Worm (Caenorhabditis elegans) whole organism, L4 larva: ENCODE measurements around the gene tnc-2.

Experiments
- F26F4.8 ChIP-seq: fragments of 200-800 bp; sonication (Bioruptor generic); conservative IDR thresholded peaks from 2 replicates; pipeline ENCODE4 v1.3.6; 2022; ENCODE audit warnings: missing genetic modification characterization, missing compliant biosample characterization
- T20F7.1 ChIP-seq: fragments of 200-800 bp; sonication (Bioruptor generic); optimal IDR thresholded peaks from 2 replicates; lab custom pipeline; 2018; ENCODE audit warnings: mild to moderate bottlenecking, missing genetic modification characterization, missing compliant biosample characterization
- T26A8.4 ChIP-seq: fragments of 200-800 bp; sonication (Bioruptor generic); IDR thresholded peaks from 2 replicates; pipeline ENCODE4 v1.3.6; 2022; ENCODE audit warnings: missing genetic modification characterization, missing compliant biosample characterization
- Y105C5A.15 ChIP-seq: fragments of 200-800 bp; sonication (Bioruptor generic); IDR thresholded peaks from 2 replicates; pipeline ENCODE4 v1.3.6; 2022; ENCODE audit warnings: missing genetic modification characterization, missing compliant biosample characterization
- Y48G9A.11 ChIP-seq: fragments of 200-800 bp; sonication (Bioruptor generic); IDR thresholded peaks from 2 replicates; pipeline ENCODE4 v1.3.6; 2022; ENCODE audit warnings: missing genetic modification reagents, missing genetic modification characterization, missing compliant biosample characterization
- Y75B8A.6 ChIP-seq: fragments of 200-800 bp; sonication (Bioruptor generic); IDR thresholded peaks from 2 replicates; pipeline ENCODE4 v1.3.6; 2022; ENCODE audit warnings: missing genetic modification reagents, missing genetic modification characterization, missing compliant biosample characterization
- ZK337.2 ChIP-seq: fragments of 200-800 bp; sonication (Bioruptor generic); IDR thresholded peaks from 2 replicates; pipeline ENCODE4 v1.3.6; 2022; ENCODE audit warnings: missing genetic modification reagents, missing genetic modification characterization, missing compliant biosample characterization
- aly-2 ChIP-seq: sonication (generic microtip); optimal IDR thresholded peaks from 2 replicates; lab custom pipeline; 2018; ENCODE audit warnings: missing biosample characterization, missing genetic modification characterization
- ama-1 ChIP-seq: fragments of 150-350 bp; optimal IDR thresholded peaks from 2 replicates; lab custom pipeline; 2014; ENCODE audit warnings: inconsistent platforms, mixed read lengths
- arid-1 ChIP-seq: fragments of 200-800 bp; sonication (Bioruptor generic); conservative IDR thresholded peaks from 2 replicates; pipeline ENCODE4 v1.3.6; 2022; ENCODE audit warnings: missing genetic modification reagents, missing genetic modification characterization, missing compliant biosample characterization
- attf-4 ChIP-seq: sonication (generic microtip); optimal IDR thresholded peaks from 3 replicates; lab custom pipeline; 2017; ENCODE audit warnings: missing biosample characterization, missing genetic modification characterization
- ceh-28 ChIP-seq: fragments of 150-350 bp; optimal IDR thresholded peaks from 2 replicates; lab custom pipeline; 2014; ENCODE audit warnings: missing biosample characterization, missing genetic modification reagents, missing genetic modification characterization
- ceh-32 ChIP-seq: sonication (generic microtip); optimal IDR thresholded peaks from 2 replicates; lab custom pipeline; 2016; ENCODE audit warnings: mild to moderate bottlenecking, missing genetic modification characterization, missing compliant biosample characterization; ENCODE audit not compliant: poor library complexity
- ceh-44 ChIP-seq: fragments of 200-800 bp; sonication (Bioruptor generic); IDR thresholded peaks from 2 replicates; pipeline ENCODE4 v1.3.6; 2022; ENCODE audit warnings: missing genetic modification reagents, missing genetic modification characterization, missing compliant biosample characterization
- daf-12 ChIP-seq: fragments of 150-350 bp; optimal IDR thresholded peaks from 2 replicates; lab custom pipeline; 2014; ENCODE audit warnings: missing biosample characterization, missing genetic modification reagents, missing genetic modification characterization
- daf-16 ChIP-seq, 3 experiments: sonication (generic microtip); optimal IDR thresholded peaks; 2 replicates each; lab custom pipeline; 2016 to 2017; ENCODE audit warnings: missing genetic modification characterization in 3 of 3, missing genetic modification reagents in 3 of 3, mild to moderate bottlenecking in 2 of 3, missing compliant biosample characterization in 2 of 3, missing biosample characterization in 1 of 3, moderate library complexity in 1 of 3
- daf-19 ChIP-seq: fragments of 200-800 bp; sonication (Bioruptor generic); conservative IDR thresholded peaks from 2 replicates; pipeline ENCODE4 v1.3.6; 2022; ENCODE audit warnings: missing genetic modification characterization, missing compliant biosample characterization
- daf-8 ChIP-seq: fragments of 200-800 bp; sonication (Bioruptor generic); IDR thresholded peaks from 2 replicates; pipeline ENCODE4 v1.3.6; 2022; ENCODE audit warnings: missing genetic modification characterization, missing compliant biosample characterization
- dpl-1 ChIP-seq: fragments of 150-350 bp; optimal IDR thresholded peaks from 2 replicates; lab custom pipeline; 2014; ENCODE audit warnings: missing biosample characterization, missing genetic modification reagents, missing genetic modification characterization
- duxl-1 ChIP-seq: sonication (generic microtip); optimal IDR thresholded peaks from 2 replicates; lab custom pipeline; 2016; ENCODE audit warnings: mild to moderate bottlenecking, missing genetic modification characterization, moderate library complexity, missing compliant biosample characterization; ENCODE audit not compliant: poor library complexity
- dve-1 ChIP-seq: sonication (generic microtip); optimal IDR thresholded peaks from 2 replicates; lab custom pipeline; 2017; ENCODE audit warnings: antibody characterized with exemption, mild to moderate bottlenecking, missing genetic modification characterization, missing compliant biosample characterization; ENCODE audit not compliant: insufficient read depth
- egl-27 ChIP-seq: sonication (generic microtip); optimal IDR thresholded peaks from 3 replicates; lab custom pipeline; 2017; ENCODE audit warnings: missing biosample characterization, missing genetic modification reagents, missing genetic modification characterization
- fos-1 ChIP-seq: fragments of 150-350 bp; optimal IDR thresholded peaks from 2 replicates; lab custom pipeline; 2014; ENCODE audit warnings: missing biosample characterization, missing genetic modification characterization
- hlh-11 ChIP-seq: fragments of 200-800 bp; sonication (Bioruptor generic); optimal IDR thresholded peaks from 2 replicates; lab custom pipeline; 2018; ENCODE audit warnings: mild to moderate bottlenecking, missing genetic modification characterization, missing compliant biosample characterization
- hlh-30 ChIP-seq: sonication (generic microtip); optimal IDR thresholded peaks from 2 replicates; lab custom pipeline; 2017; ENCODE audit warnings: antibody characterized with exemption, mild to moderate bottlenecking, missing genetic modification characterization, missing compliant biosample characterization; ENCODE audit not compliant: insufficient read depth
- jun-1 ChIP-seq: fragments of 150-350 bp; optimal IDR thresholded peaks from 2 replicates; lab custom pipeline; 2014; ENCODE audit warnings: missing biosample characterization, missing genetic modification reagents, missing genetic modification characterization
- lin-1 ChIP-seq: fragments of 200-800 bp; sonication (Bioruptor generic); IDR thresholded peaks from 2 replicates; pipeline ENCODE4 v1.3.6; 2022; ENCODE audit warnings: missing genetic modification reagents, missing genetic modification characterization, missing compliant biosample characterization
- lin-15B ChIP-seq: fragments of 150-350 bp; sonication (generic microtip); optimal IDR thresholded peaks from 3 replicates; lab custom pipeline; 2014; ENCODE audit warnings: missing biosample characterization, missing genetic modification characterization
- lin-29 ChIP-seq: fragments of 200-800 bp; sonication (Bioruptor generic); IDR thresholded peaks from 2 replicates; pipeline ENCODE4 v1.3.6; 2022; ENCODE audit warnings: missing genetic modification reagents, missing genetic modification characterization, missing compliant biosample characterization
- lin-38 ChIP-seq: fragments of 200-800 bp; sonication (Bioruptor generic); IDR thresholded peaks from 2 replicates; pipeline ENCODE4 v1.3.6; 2022; ENCODE audit warnings: missing genetic modification reagents, missing genetic modification characterization, missing compliant biosample characterization
- lin-39 ChIP-seq: fragments of 150-350 bp; optimal IDR thresholded peaks from 2 replicates; lab custom pipeline; 2014; ENCODE audit warnings: missing biosample characterization, missing genetic modification reagents, missing genetic modification characterization
- lir-3 ChIP-seq: sonication (generic microtip); optimal IDR thresholded peaks from 2 replicates; lab custom pipeline; 2016; ENCODE audit warnings: mild to moderate bottlenecking, missing genetic modification characterization, missing compliant biosample characterization
- madf-5 ChIP-seq, 2 experiments: fragments of 200-800 bp; sonication (Bioruptor generic); IDR thresholded peaks; 2 replicates each; pipeline ENCODE4 v1.3.6; 2022; ENCODE audit warnings: missing compliant biosample characterization in 2 of 2, missing genetic modification characterization in 2 of 2
- mdl-1 ChIP-seq, 2 experiments: fragments of 150-350 bp in 1 of 2; sonication (generic microtip) in 1 of 2; optimal IDR thresholded peaks; 2 replicates each; lab custom pipeline; 2014 to 2017; ENCODE audit warnings: missing biosample characterization in 2 of 2, missing genetic modification characterization in 2 of 2
- mep-1 ChIP-seq: fragments of 150-350 bp; sonication (generic microtip); optimal IDR thresholded peaks from 3 replicates; lab custom pipeline; 2014; ENCODE audit warnings: missing biosample characterization, missing genetic modification characterization
- mxl-3 ChIP-seq: fragments of 200-800 bp; sonication (Bioruptor generic); optimal IDR thresholded peaks from 2 replicates; lab custom pipeline; 2018; ENCODE audit warnings: mild to moderate bottlenecking, missing genetic modification characterization, missing compliant biosample characterization
- nhr-10 ChIP-seq: fragments of 150-350 bp; optimal IDR thresholded peaks from 2 replicates; lab custom pipeline; 2014; ENCODE audit warnings: missing biosample characterization, missing genetic modification characterization
- nhr-11 ChIP-seq: fragments of 150-350 bp; optimal IDR thresholded peaks from 2 replicates; lab custom pipeline; 2014; ENCODE audit warnings: missing biosample characterization, missing genetic modification characterization
- nhr-25 ChIP-seq: sonication (generic microtip); optimal IDR thresholded peaks from 2 replicates; lab custom pipeline; 2017; ENCODE audit warnings: missing genetic modification characterization, mild to moderate bottlenecking, missing compliant biosample characterization, antibody characterized with exemption, moderate library complexity, borderline replicate concordance; ENCODE audit not compliant: insufficient read depth
- nhr-48 ChIP-seq: sonication (generic microtip); optimal IDR thresholded peaks from 2 replicates; lab custom pipeline; 2016; ENCODE audit warnings: mild to moderate bottlenecking, missing genetic modification characterization, missing compliant biosample characterization
- nhr-6 ChIP-seq: fragments of 150-350 bp; optimal IDR thresholded peaks from 2 replicates; lab custom pipeline; 2014; ENCODE audit warnings: missing biosample characterization, missing genetic modification characterization
- sdz-12 ChIP-seq: fragments of 200-800 bp; sonication (Bioruptor generic); optimal IDR thresholded peaks from 2 replicates; lab custom pipeline; 2018; ENCODE audit warnings: mild to moderate bottlenecking, missing genetic modification characterization, missing compliant biosample characterization
- set-16 ChIP-seq: fragments of 200-800 bp; sonication (Bioruptor generic); IDR thresholded peaks from 2 replicates; pipeline ENCODE4 v1.3.6; 2022; ENCODE audit warnings: missing genetic modification reagents, missing genetic modification characterization, missing compliant biosample characterization
- snpc-1.2 ChIP-seq: fragments of 200-800 bp; sonication (Bioruptor generic); IDR thresholded peaks from 2 replicates; pipeline ENCODE4 v1.3.6; 2022; ENCODE audit warnings: missing genetic modification reagents, missing genetic modification characterization, missing compliant biosample characterization
- spr-3 ChIP-seq: fragments of 200-800 bp; sonication (Bioruptor generic); optimal IDR thresholded peaks from 2 replicates; lab custom pipeline; 2018; ENCODE audit warnings: mild to moderate bottlenecking, missing genetic modification characterization, missing compliant biosample characterization
- tra-1 ChIP-seq: fragments of 200-800 bp; sonication (Bioruptor generic); IDR thresholded peaks from 2 replicates; pipeline ENCODE4 v1.3.6; 2022; ENCODE audit warnings: missing genetic modification reagents, missing genetic modification characterization, missing compliant biosample characterization
- unc-130 ChIP-seq: sonication (generic microtip); optimal IDR thresholded peaks from 2 replicates; lab custom pipeline; 2016; ENCODE audit warnings: missing genetic modification reagents, missing genetic modification characterization, missing compliant biosample characterization
- zfp-3 ChIP-seq: fragments of 200-800 bp; sonication (Bioruptor generic); conservative IDR thresholded peaks from 2 replicates; pipeline ENCODE4 v1.3.6; 2022; ENCODE audit warnings: missing genetic modification reagents, missing genetic modification characterization, missing compliant biosample characterization
- ztf-7 ChIP-seq: fragments of 150-350 bp; optimal IDR thresholded peaks from 2 replicates; lab custom pipeline; 2014; ENCODE audit warnings: missing biosample characterization, missing genetic modification characterization

Gene tnc-2

DNA sequence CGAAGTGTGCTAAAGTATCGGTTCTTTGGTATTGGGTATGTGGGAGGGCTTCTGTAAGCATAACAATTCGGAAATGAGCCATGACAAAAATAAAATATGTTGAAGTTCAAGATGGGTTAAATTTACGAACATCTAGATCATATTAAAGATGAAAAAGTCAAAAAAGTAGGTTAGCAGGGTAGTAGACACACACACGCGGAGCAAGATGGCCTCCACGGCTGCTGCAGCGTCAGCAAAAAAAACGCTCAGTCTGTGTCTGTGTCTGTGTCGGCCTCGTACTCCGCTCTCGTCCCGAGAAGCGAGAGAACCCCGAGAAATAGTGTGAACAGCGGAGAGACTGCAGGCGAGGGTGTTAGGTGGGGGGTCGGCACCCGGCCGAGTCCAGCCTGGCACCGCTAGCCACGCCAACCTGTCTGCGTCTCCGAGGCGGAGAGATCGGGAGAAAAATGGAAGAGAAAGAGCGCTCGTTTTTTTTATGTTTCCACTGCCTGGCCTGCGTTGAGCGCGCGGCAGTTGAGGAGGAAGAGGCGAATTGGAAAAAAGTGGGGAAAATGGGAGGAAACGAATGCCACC is 35.9 kb downstream of the tnc-2 start, which contains the start of gene myrf-1:
myrf-1 (minus strand) TSS at position 51 of the 573 bp plus-strand sequence.
- TF ChIP-seq spr-3 (GFP tag; lab: Kevin White, UChicago) (peak; percentile 48), nhr-11 (tag; lab: Kevin White, UChicago) (peak; percentile 95), daf-8 (GFP tag; lab: Robert Waterston, UW) (no peak), lin-39 (tag; lab: Kevin White, UChicago) (no peak), tra-1 (GFP tag; lab: Robert Waterston, UW) (peak; percentile 73; the same call in 1 of the 2 replicates), Y75B8A.6 (GFP tag; lab: Robert Waterston, UW) (no peak), T20F7.1 (peak; percentile 44), nhr-10 (tag; lab: Kevin White, UChicago) (no peak), hlh-11 (tag; lab: Kevin White, UChicago) (peak; percentile 98), lir-3 (peak; percentile 16), Y48G9A.11 (GFP tag; lab: Robert Waterston, UW) (no peak), lin-15B (tag; lab: Kevin White, UChicago) (no peak), sdz-12 (GFP tag; lab: Kevin White, UChicago) (no peak), daf-19 (no peak), ceh-44 (0 out of 2 replicates have a peak, but pooled peaks have one; percentile 42), dpl-1 (GFP tag; lab: Kevin White, UChicago) (peak; percentile 49), aly-2 (no peak), egl-27 (tag; lab: Kevin White, UChicago) (no peak), daf-12 (tag; lab: Kevin White, UChicago) (no peak), mxl-3 (GFP tag; lab: Kevin White, UChicago) (peak; percentile 96), F26F4.8 (0 out of 2 replicates have a peak, but pooled peaks have one; percentile 14), madf-5 (GFP tag; IDR thresholded peaks at IDR 0.05; lab: Robert Waterston, UW) (0 out of 4 replicates have a peak, but pooled peaks of 1 of the 2 experiments have one; percentile 73), snpc-1.2 (no peak), ama-1 (lab: Kevin White, UChicago) (no peak), ceh-28 (tag; lab: Kevin White, UChicago) (no peak), lin-1 (peak; percentile 78), jun-1 (peak; percentile 58), unc-130 (GFP tag; lab: Kevin White, UChicago) (no peak), zfp-3 (no peak), arid-1 (GFP tag; lab: Robert Waterston, UW) (peak; percentile 79), nhr-25 (tag; lab: Kevin White, UChicago) (peak; percentile 89), Y105C5A.15 (GFP tag; lab: Robert Waterston, UW) (no peak), ztf-7 (peak; percentile 36), dve-1 (tag; lab: Kevin White, UChicago) (peak; percentile 86), mep-1 (tag; lab: Kevin White, UChicago) (peak; percentile 91), daf-16 (GFP tag; optimal IDR thresholded peaks at IDR 0.05; lab: Kevin White, UChicago) (peak; percentile 39), daf-16 (tag; optimal IDR thresholded peaks at IDR 0.05; lab: Kevin White, UChicago) (peak; percentile 50), nhr-48 (tag; lab: Kevin White, UChicago) (peak; percentile 78), set-16 (peak; percentile 100), T26A8.4 (GFP tag; lab: Robert Waterston, UW) (peak; percentile 90), mdl-1 (tag; optimal IDR thresholded peaks at IDR 0.05; lab: Kevin White, UChicago) (peak; percentile 59 to 92), fos-1 (tag; lab: Kevin White, UChicago) (no peak), ceh-32 (tag; lab: Kevin White, UChicago) (peak; percentile 27), lin-29 (peak; percentile 76; the same call in 1 of the 2 replicates), duxl-1 (tag; lab: Kevin White, UChicago) (no peak), hlh-30 (tag; lab: Kevin White, UChicago) (peak; percentile 90), ZK337.2 (GFP tag; lab: Robert Waterston, UW) (no peak), attf-4 (tag; lab: Kevin White, UChicago) (no peak), lin-38 (GFP tag; lab: Robert Waterston, UW) (peak; percentile 63), nhr-6 (peak; percentile 60)
